Worm (Caenorhabditis elegans) whole organism, L3 larva: ENCODE results near the gene T04A8.13.

Experiments
- aly-2 ChIP-seq: fragments of 150-350 bp; optimal IDR thresholded peaks from 2 replicates; lab custom pipeline; 2014; ENCODE audit warnings: missing biosample characterization, missing genetic modification characterization
- ceh-16 ChIP-seq: sonication (generic microtip); optimal IDR thresholded peaks from 2 replicates; lab custom pipeline; 2017; ENCODE audit warnings: missing biosample characterization, missing genetic modification characterization
- ceh-28 ChIP-seq: fragments of 150-350 bp; optimal IDR thresholded peaks from 2 replicates; lab custom pipeline; 2014; ENCODE audit warnings: missing biosample characterization, missing genetic modification reagents, missing genetic modification characterization
- mdl-1 ChIP-seq: fragments of 150-350 bp; optimal IDR thresholded peaks from 2 replicates; lab custom pipeline; 2014; ENCODE audit warnings: missing biosample characterization, missing genetic modification characterization
- nfya-1 ChIP-seq: sonication (generic microtip); optimal IDR thresholded peaks from 2 replicates; lab custom pipeline; 2017; ENCODE audit warnings: missing genetic modification characterization, mild to moderate bottlenecking, missing compliant biosample characterization, antibody characterized with exemption, moderate library complexity; ENCODE audit not compliant: insufficient read depth
- nhr-12 ChIP-seq: fragments of 150-350 bp; optimal IDR thresholded peaks from 2 replicates; lab custom pipeline; 2014; ENCODE audit warnings: missing biosample characterization, missing genetic modification characterization
- nhr-28 ChIP-seq: fragments of 150-350 bp; optimal IDR thresholded peaks from 2 replicates; lab custom pipeline; 2014; ENCODE audit warnings: missing biosample characterization, missing genetic modification characterization
- nhr-76 ChIP-seq: fragments of 150-350 bp; sonication (generic microtip); optimal IDR thresholded peaks from 5 replicates; lab custom pipeline; 2014; ENCODE audit warnings: missing biosample characterization, missing genetic modification characterization
- ztf-11 ChIP-seq: fragments of 150-350 bp; optimal IDR thresholded peaks from 2 replicates; lab custom pipeline; 2014; ENCODE audit warnings: missing biosample characterization, missing genetic modification characterization

ce11 chrIII:4671949-4672348 is 34.8 kb upstream of the T04A8.13 start, which contains the start of gene srg-13:
- no peak for TF ChIP-seq nfya-1 (tag; lab: Kevin White, UChicago)
- TF ChIP-seq nhr-76 (tag; lab: Kevin White, UChicago) = no peak
- TF ChIP-seq ztf-11 (tag; lab: Kevin White, UChicago) = no peak
- TF ChIP-seq aly-2 = no peak
- TF ChIP-seq nhr-12 (tag; lab: Kevin White, UChicago) = no peak
- no peak for TF ChIP-seq ceh-28
- TF ChIP-seq nhr-28 (tag; lab: Kevin White, UChicago) = no peak
- no peak for TF ChIP-seq mdl-1 (tag; lab: Kevin White, UChicago)
- no peak for TF ChIP-seq ceh-16 (tag; lab: Kevin White, UChicago)
